Worm (Caenorhabditis elegans): ENCODE data around the gene T06E6.15.

ce11 chrV:15426944-15427343, 27.4 kb upstream of the T06E6.15 start, which contains the start of gene fbxa-209:
- TF ChIP-seq med-1 (GFP tag; optimal IDR thresholded peaks at IDR 0.05; ENCODE audit: insufficient read depth) (no peak), ztf-23 (GFP tag; IDR thresholded peaks at IDR 0.05) (no peak), flt-1 (GFP tag; IDR thresholded peaks at IDR 0.05) (no peak), klf-2 (GFP tag; conservative IDR thresholded peaks at IDR 0.05) (no peak), tab-1 (GFP tag; IDR thresholded peaks at IDR 0.05) (no peak)

Measured in whole organism, midembryonic.